Worm (Caenorhabditis elegans) whole organism, mixed stage, embryonic: ENCODE results near the gene C14C11.7.

Experiments used
- bed-3 ChIP-seq: fragments of 200-800 bp; sonication (Bioruptor generic); optimal IDR thresholded peaks from 3 replicates; lab custom pipeline; 2018; ENCODE audit warnings: mild to moderate bottlenecking, missing genetic modification characterization, moderate library complexity, missing compliant biosample characterization
- elt-1 ChIP-seq: sonication (generic microtip); optimal IDR thresholded peaks from 2 replicates; lab custom pipeline; 2017; ENCODE audit warnings: missing genetic modification characterization, mild to moderate bottlenecking, missing compliant biosample characterization, antibody characterized with exemption, moderate library complexity, borderline replicate concordance; ENCODE audit not compliant: insufficient read depth
- elt-3 ChIP-seq: fragments of 150-350 bp; optimal IDR thresholded peaks from 2 replicates; lab custom pipeline; 2014; ENCODE audit warnings: missing biosample characterization, missing genetic modification characterization
- ham-2 ChIP-seq: fragments of 200-800 bp; sonication (Bioruptor generic); optimal IDR thresholded peaks from 2 replicates; lab custom pipeline; 2018; ENCODE audit warnings: mild to moderate bottlenecking, missing genetic modification characterization, missing compliant biosample characterization
- lin-13 ChIP-seq: fragments of 150-350 bp; optimal IDR thresholded peaks from 2 replicates; lab custom pipeline; 2014; ENCODE audit warnings: missing biosample characterization, missing genetic modification characterization
- mep-1 ChIP-seq: fragments of 150-350 bp; optimal IDR thresholded peaks from 2 replicates; lab custom pipeline; 2017; ENCODE audit warnings: missing biosample characterization, missing genetic modification reagents, missing genetic modification characterization, inconsistent platforms
- nhr-2 ChIP-seq: fragments of 150-350 bp; optimal IDR thresholded peaks from 2 replicates; lab custom pipeline; 2014; ENCODE audit warnings: missing biosample characterization, missing genetic modification characterization
- pha-4 ChIP-seq: fragments of 150-350 bp; optimal IDR thresholded peaks from 2 replicates; lab custom pipeline; 2018; ENCODE audit warnings: missing biosample characterization, missing genetic modification reagents, missing genetic modification characterization
- snpc-4 ChIP-seq: fragments of 150-350 bp; optimal IDR thresholded peaks from 2 replicates; lab custom pipeline; 2014; ENCODE audit warnings: missing biosample characterization, missing genetic modification characterization
- unc-62 ChIP-seq: fragments of 150-350 bp; optimal IDR thresholded peaks from 2 replicates; lab custom pipeline; 2014; ENCODE audit warnings: missing biosample characterization, missing genetic modification reagents, missing genetic modification characterization
- ztf-11 ChIP-seq: fragments of 150-350 bp; optimal IDR thresholded peaks from 2 replicates; lab custom pipeline; 2014; ENCODE audit warnings: missing biosample characterization, missing genetic modification characterization

ce11 chrV:5695635-5696034, 29.7 kb upstream of the C14C11.7 start:
- TF ChIP-seq pha-4 (tag; lab: Kevin White, UChicago), result no peak
- TF ChIP-seq ham-2, result no peak
- no peak for TF ChIP-seq elt-3 (tag; lab: Kevin White, UChicago)
- no peak for TF ChIP-seq mep-1 (tag; lab: Kevin White, UChicago)
- no peak for TF ChIP-seq elt-1 (tag; lab: Kevin White, UChicago)
- TF ChIP-seq snpc-4 (tag; lab: Kevin White, UChicago), result no peak
- TF ChIP-seq ztf-11 (tag; lab: Kevin White, UChicago), result no peak
- no peak for TF ChIP-seq nhr-2 (tag; lab: Kevin White, UChicago)
- no peak for TF ChIP-seq lin-13 (tag; lab: Kevin White, UChicago)
- TF ChIP-seq unc-62 (GFP tag; lab: Kevin White, UChicago), result no peak
- no peak for TF ChIP-seq bed-3
